Worm (Caenorhabditis elegans): ENCODE data around the gene miro-1.

- no peak for TF ChIP-seq aly-1 (tag; optimal IDR thresholded peaks at IDR 0.05)
- TF ChIP-seq flt-1 (GFP tag; IDR thresholded peaks at IDR 0.05): no peak
- no peak for TF ChIP-seq sea-1 (GFP tag; conservative IDR thresholded peaks at IDR 0.05)
- no peak for TF ChIP-seq B0310.2 (tag; optimal IDR thresholded peaks at IDR 0.05)
- no peak for TF ChIP-seq hmg-4 (GFP tag; optimal IDR thresholded peaks at IDR 0.05)
- no peak for TF ChIP-seq tbx-11 (GFP tag; IDR thresholded peaks at IDR 0.05)
- TF ChIP-seq ceh-13 (GFP tag; optimal IDR thresholded peaks at IDR 0.05): no peak
- no peak for TF ChIP-seq F13C5.2 (tag; optimal IDR thresholded peaks at IDR 0.05)
- TF ChIP-seq ceh-36 (tag; optimal IDR thresholded peaks at IDR 0.05): no peak
- TF ChIP-seq ama-1 (optimal IDR thresholded peaks at IDR 0.05): no peak
- TF ChIP-seq scrt-1 (GFP tag; IDR thresholded peaks at IDR 0.05): no peak
- no peak for TF ChIP-seq tra-4 (tag; optimal IDR thresholded peaks at IDR 0.05)
- TF ChIP-seq hmbx-1 (tag; optimal IDR thresholded peaks at IDR 0.05): no peak
- no peak for TF ChIP-seq tbx-37 (GFP tag; conservative IDR thresholded peaks at IDR 0.05)
Observed at ce11 chrIV:4758659-4759058, 43.1 kb upstream of the miro-1 start, which contains the start of gene Y17G9B.8.
